Worm (Caenorhabditis elegans) whole organism, mixed stage, embryonic: ENCODE results near the gene str-180.

Experiments
- M03D4.4 ChIP-seq: sonication (generic microtip); optimal IDR thresholded peaks from 2 replicates; lab custom pipeline; 2017; ENCODE audit warnings: mild to moderate bottlenecking, missing genetic modification characterization, missing compliant biosample characterization
- bed-3 ChIP-seq: fragments of 200-800 bp; sonication (Bioruptor generic); optimal IDR thresholded peaks from 3 replicates; lab custom pipeline; 2018; ENCODE audit warnings: mild to moderate bottlenecking, missing genetic modification characterization, moderate library complexity, missing compliant biosample characterization
- blmp-1 ChIP-seq: fragments of 150-350 bp; optimal IDR thresholded peaks from 2 replicates; lab custom pipeline; 2014; ENCODE audit warnings: missing biosample characterization, missing genetic modification characterization
- ceh-39 ChIP-seq: fragments of 150-350 bp; optimal IDR thresholded peaks from 2 replicates; lab custom pipeline; 2014; ENCODE audit warnings: missing biosample characterization, missing genetic modification characterization
- ceh-43 ChIP-seq: fragments of 200-800 bp; sonication (Bioruptor generic); optimal IDR thresholded peaks from 2 replicates; lab custom pipeline; 2018; ENCODE audit warnings: mild to moderate bottlenecking, missing genetic modification characterization, moderate library complexity, missing compliant biosample characterization
- ceh-83 ChIP-seq: fragments of 200-800 bp; sonication (Bioruptor generic); optimal IDR thresholded peaks from 2 replicates; lab custom pipeline; 2018; ENCODE audit warnings: mild to moderate bottlenecking, missing genetic modification characterization, missing compliant biosample characterization
- ces-1 ChIP-seq: fragments of 150-350 bp; optimal IDR thresholded peaks from 2 replicates; lab custom pipeline; 2014; ENCODE audit warnings: missing biosample characterization, missing genetic modification reagents, missing genetic modification characterization
- cnd-1 ChIP-seq: fragments of 200-800 bp; sonication (Bioruptor generic); optimal IDR thresholded peaks from 2 replicates; lab custom pipeline; 2018; ENCODE audit warnings: mild to moderate bottlenecking, missing genetic modification characterization, missing compliant biosample characterization
- drap-1 ChIP-seq: fragments of 200-800 bp; sonication (Bioruptor generic); optimal IDR thresholded peaks from 3 replicates; lab custom pipeline; 2018; ENCODE audit warnings: mild to moderate bottlenecking, missing genetic modification characterization, missing compliant biosample characterization
- elt-3 ChIP-seq: fragments of 150-350 bp; optimal IDR thresholded peaks from 2 replicates; lab custom pipeline; 2014; ENCODE audit warnings: missing biosample characterization, missing genetic modification characterization
- flh-1 ChIP-seq: fragments of 200-800 bp; sonication (Bioruptor generic); optimal IDR thresholded peaks from 2 replicates; lab custom pipeline; 2018; ENCODE audit warnings: mild to moderate bottlenecking, missing genetic modification characterization, moderate library complexity, missing compliant biosample characterization
- ham-2 ChIP-seq: fragments of 200-800 bp; sonication (Bioruptor generic); optimal IDR thresholded peaks from 2 replicates; lab custom pipeline; 2018; ENCODE audit warnings: mild to moderate bottlenecking, missing genetic modification characterization, missing compliant biosample characterization
- hlh-1 ChIP-seq: fragments of 150-350 bp; optimal IDR thresholded peaks from 2 replicates; lab custom pipeline; 2014; ENCODE audit warnings: missing biosample characterization, missing genetic modification reagents, missing genetic modification characterization
- lin-13 ChIP-seq: fragments of 150-350 bp; optimal IDR thresholded peaks from 2 replicates; lab custom pipeline; 2014; ENCODE audit warnings: missing biosample characterization, missing genetic modification characterization
- lin-32 ChIP-seq: fragments of 200-800 bp; sonication (Bioruptor generic); optimal IDR thresholded peaks from 2 replicates; lab custom pipeline; 2018; ENCODE audit warnings: mild to moderate bottlenecking, missing genetic modification characterization, missing compliant biosample characterization
- mab-5 ChIP-seq: fragments of 150-350 bp; optimal IDR thresholded peaks from 2 replicates; lab custom pipeline; 2014; ENCODE audit warnings: missing biosample characterization, missing genetic modification characterization
- mls-2 ChIP-seq: sonication (generic microtip); optimal IDR thresholded peaks from 2 replicates; lab custom pipeline; 2016; ENCODE audit warnings: mild to moderate bottlenecking, missing genetic modification characterization, moderate library complexity, missing compliant biosample characterization
- nhr-12 ChIP-seq: fragments of 150-350 bp; optimal IDR thresholded peaks from 2 replicates; lab custom pipeline; 2014; ENCODE audit warnings: missing biosample characterization, missing genetic modification characterization
- nhr-2 ChIP-seq: fragments of 150-350 bp; optimal IDR thresholded peaks from 2 replicates; lab custom pipeline; 2014; ENCODE audit warnings: missing biosample characterization, missing genetic modification characterization
- nhr-237 ChIP-seq: fragments of 150-350 bp; optimal IDR thresholded peaks from 2 replicates; lab custom pipeline; 2014; ENCODE audit warnings: missing biosample characterization, missing genetic modification characterization
- nhr-76 ChIP-seq: sonication (generic microtip); optimal IDR thresholded peaks from 2 replicates; lab custom pipeline; 2017; ENCODE audit warnings: missing biosample characterization, missing genetic modification characterization
- pha-4 ChIP-seq: fragments of 150-350 bp; optimal IDR thresholded peaks from 2 replicates; lab custom pipeline; 2018; ENCODE audit warnings: missing biosample characterization, missing genetic modification reagents, missing genetic modification characterization
- sem-2 ChIP-seq: fragments of 200-800 bp; sonication (Bioruptor generic); optimal IDR thresholded peaks from 2 replicates; lab custom pipeline; 2018; ENCODE audit warnings: mild to moderate bottlenecking, missing genetic modification characterization, missing compliant biosample characterization
- snpc-4 ChIP-seq: fragments of 150-350 bp; optimal IDR thresholded peaks from 2 replicates; lab custom pipeline; 2014; ENCODE audit warnings: missing biosample characterization, missing genetic modification characterization
- sptf-1 ChIP-seq: sonication (generic microtip); optimal IDR thresholded peaks from 2 replicates; lab custom pipeline; 2017; ENCODE audit warnings: mild to moderate bottlenecking, missing genetic modification characterization, moderate library complexity, missing compliant biosample characterization
- tbx-8 ChIP-seq: fragments of 200-800 bp; sonication (Bioruptor generic); optimal IDR thresholded peaks from 2 replicates; lab custom pipeline; 2018; ENCODE audit warnings: mild to moderate bottlenecking, missing genetic modification characterization, moderate library complexity, missing compliant biosample characterization
- unc-120 ChIP-seq: sonication (generic microtip); optimal IDR thresholded peaks from 2 replicates; lab custom pipeline; 2017; ENCODE audit warnings: missing genetic modification characterization, missing compliant biosample characterization; ENCODE audit not compliant: poor library complexity, severe bottlenecking
- unc-62 ChIP-seq: fragments of 150-350 bp; optimal IDR thresholded peaks from 2 replicates; lab custom pipeline; 2014; ENCODE audit warnings: missing biosample characterization, missing genetic modification reagents, missing genetic modification characterization
- zip-8 ChIP-seq: fragments of 150-350 bp; optimal IDR thresholded peaks from 2 replicates; lab custom pipeline; 2014; ENCODE audit warnings: missing biosample characterization, missing genetic modification characterization
- ztf-11 ChIP-seq: fragments of 150-350 bp; optimal IDR thresholded peaks from 2 replicates; lab custom pipeline; 2014; ENCODE audit warnings: missing biosample characterization, missing genetic modification characterization

The str-180 gene

DNA sequence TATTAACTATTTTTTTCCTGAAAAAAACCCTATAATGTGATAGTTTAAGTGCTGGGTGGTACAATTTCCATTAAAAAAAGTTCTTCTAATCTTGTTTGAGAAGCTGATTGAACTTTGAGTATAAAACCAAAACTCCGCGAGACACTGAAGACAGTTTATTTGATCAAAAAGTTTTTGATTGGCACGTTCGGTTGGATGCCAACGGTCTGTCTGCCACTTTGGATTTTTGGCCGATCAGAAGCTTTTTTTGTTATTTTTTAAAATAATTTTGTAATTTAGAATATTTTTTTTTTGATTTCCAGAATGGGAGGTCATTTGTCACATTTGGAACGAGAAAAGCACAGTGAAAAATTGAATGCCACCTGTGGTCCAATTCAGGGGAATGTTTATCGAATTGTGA, 879 bp upstream of the str-180 start, which contains the start of gene cest-28:
Gene cest-28 (plus strand): TSS at position 301 of the 400 bp plus-strand sequence.
- no peak for TF ChIP-seq lin-32 (GFP tag; lab: Kevin White, UChicago)
- no peak for TF ChIP-seq sem-2 (GFP tag; lab: Kevin White, UChicago)
- no peak for TF ChIP-seq nhr-76
- no peak for TF ChIP-seq nhr-2 (tag; lab: Kevin White, UChicago)
- no peak for TF ChIP-seq bed-3 (GFP tag; lab: Kevin White, UChicago)

DNA sequence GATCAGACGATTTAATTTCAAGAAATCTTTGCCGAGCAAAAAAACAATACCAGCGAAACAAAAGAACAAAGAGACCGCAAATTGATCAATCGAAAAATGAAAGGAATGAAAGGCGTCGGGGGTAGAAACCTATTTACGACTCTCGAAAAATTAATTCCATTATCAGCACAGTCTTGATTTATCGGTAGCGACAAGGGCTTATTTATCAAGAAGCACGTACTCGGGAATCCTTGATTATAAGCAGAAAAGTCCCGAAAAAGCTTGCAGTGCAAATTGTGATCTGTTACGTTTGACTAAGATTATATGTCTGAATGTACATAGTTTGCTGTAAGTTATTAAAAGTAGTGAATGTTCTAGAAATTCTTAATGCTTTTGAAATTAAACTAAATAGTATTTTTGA, 2.1 kb downstream of the str-180 start:
- TF ChIP-seq ham-2 (GFP tag; lab: Kevin White, UChicago), result no peak
- no peak for TF ChIP-seq M03D4.4
- TF ChIP-seq sptf-1, result no peak
- no peak for TF ChIP-seq nhr-76
- no peak for TF ChIP-seq flh-1 (GFP tag; lab: Kevin White, UChicago)
- TF ChIP-seq lin-32 (GFP tag; lab: Kevin White, UChicago), result no peak
- TF ChIP-seq ceh-43 (GFP tag; lab: Kevin White, UChicago), result no peak
- TF ChIP-seq nhr-2 (tag; lab: Kevin White, UChicago), result no peak
- TF ChIP-seq unc-62 (GFP tag; lab: Kevin White, UChicago), result no peak
- no peak for TF ChIP-seq drap-1 (GFP tag; lab: Kevin White, UChicago)
- TF ChIP-seq cnd-1 (tag; lab: Kevin White, UChicago), result no peak
- TF ChIP-seq elt-3 (tag; lab: Kevin White, UChicago), result no peak

DNA sequence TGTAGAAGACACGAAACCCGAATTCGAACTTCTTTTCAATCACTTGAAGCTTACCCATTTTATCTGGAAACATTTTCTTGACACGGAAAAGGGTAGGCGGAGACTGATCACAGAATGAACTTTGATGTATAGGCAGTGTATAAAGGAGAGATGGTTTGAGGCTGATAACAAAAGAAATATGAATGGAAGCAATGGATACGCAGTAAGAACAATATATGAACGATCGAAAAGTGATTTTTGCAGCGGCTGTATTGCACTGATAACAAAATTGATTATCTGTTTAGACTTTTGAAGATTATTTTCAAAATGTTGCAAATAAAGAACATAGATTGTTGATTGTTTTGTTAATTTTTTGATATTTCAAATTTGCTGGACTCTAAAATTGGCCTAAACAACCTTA, 2.9 kb downstream of the str-180 start, which contains the start of gene pmp-5:
Gene pmp-5 (minus strand): TSS at position 63 of the 400 bp plus-strand sequence.
- no peak for TF ChIP-seq nhr-237 (tag; lab: Kevin White, UChicago)
- TF ChIP-seq ham-2 (GFP tag; lab: Kevin White, UChicago), result no peak
- TF ChIP-seq M03D4.4, result no peak
- no peak for TF ChIP-seq ztf-11 (tag; lab: Kevin White, UChicago)
- TF ChIP-seq ceh-39 (tag; lab: Kevin White, UChicago), result no peak
- TF ChIP-seq elt-3 (tag; lab: Kevin White, UChicago), result no peak
- TF ChIP-seq snpc-4, result no peak
- TF ChIP-seq lin-13, result no peak
- no peak for TF ChIP-seq unc-120
- no peak for TF ChIP-seq ces-1 (GFP tag; lab: Kevin White, UChicago)
- no peak for TF ChIP-seq ceh-83 (GFP tag; lab: Kevin White, UChicago)
- TF ChIP-seq tbx-8 (GFP tag; lab: Kevin White, UChicago), result no peak
- TF ChIP-seq sptf-1, result no peak
- no peak for TF ChIP-seq nhr-2 (tag; lab: Kevin White, UChicago)
- no peak for TF ChIP-seq hlh-1 (tag; lab: Kevin White, UChicago)
- no peak for TF ChIP-seq nhr-12
- no peak for TF ChIP-seq cnd-1 (tag; lab: Kevin White, UChicago)

DNA sequence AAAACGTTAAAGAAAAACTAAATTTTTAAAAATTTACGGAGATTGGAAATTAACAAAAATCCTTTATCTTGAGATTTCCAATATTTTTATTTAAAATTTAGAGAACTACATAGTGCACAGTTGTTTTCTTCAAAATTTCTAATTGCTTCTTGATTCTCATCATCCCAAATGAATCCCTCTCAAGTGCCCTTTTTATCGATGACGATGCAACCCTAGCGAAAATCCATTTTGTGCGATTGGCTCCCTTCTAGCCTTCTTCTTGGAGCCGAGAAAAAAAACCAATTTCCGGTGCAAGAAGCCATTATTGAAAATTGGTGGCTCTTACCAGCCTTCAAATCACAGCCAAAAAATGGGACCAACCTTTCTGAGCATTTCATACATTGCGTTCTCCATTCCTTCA, 6.1 kb downstream of the str-180 start:
- TF ChIP-seq flh-1 (GFP tag; lab: Kevin White, UChicago) (no peak), M03D4.4 (no peak), bed-3 (GFP tag; lab: Kevin White, UChicago) (no peak), ces-1 (GFP tag; lab: Kevin White, UChicago) (no peak), pha-4 (tag; lab: Kevin White, UChicago) (no peak), nhr-2 (tag; lab: Kevin White, UChicago) (no peak), tbx-8 (GFP tag; lab: Kevin White, UChicago) (no peak), nhr-12 (no peak), mls-2 (tag; lab: Kevin White, UChicago) (no peak), ceh-39 (tag; lab: Kevin White, UChicago) (no peak), mab-5 (tag; lab: Kevin White, UChicago) (no peak), lin-13 (no peak), cnd-1 (tag; lab: Kevin White, UChicago) (no peak), nhr-76 (no peak), drap-1 (GFP tag; lab: Kevin White, UChicago) (no peak), hlh-1 (tag; lab: Kevin White, UChicago) (no peak)
- TF ChIP-seq, all 35 proteins: peak for 0

DNA sequence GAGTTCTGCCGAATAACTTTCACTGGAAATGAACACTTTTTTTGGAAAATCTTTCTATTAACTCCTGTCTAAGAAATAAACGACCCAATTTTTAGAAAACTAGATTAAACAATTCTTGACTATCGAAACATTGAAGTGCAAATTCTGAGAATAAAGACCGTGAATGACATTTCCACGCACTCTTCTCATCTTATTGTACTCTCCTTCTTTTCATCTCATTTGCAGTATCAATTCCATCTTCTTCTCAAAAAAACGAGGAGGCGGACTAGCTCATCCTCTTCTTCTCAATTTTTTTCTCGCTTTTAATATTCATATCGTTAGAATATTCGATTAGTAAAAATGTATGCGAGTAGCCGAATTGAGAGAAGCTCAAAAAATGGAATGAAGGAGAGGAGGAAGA, 7.0 kb downstream of the str-180 start:
- TF ChIP-seq blmp-1 (tag; lab: Kevin White, UChicago) (no peak), zip-8 (tag; lab: Kevin White, UChicago) (no peak), unc-62 (GFP tag; lab: Kevin White, UChicago) (no peak), mab-5 (tag; lab: Kevin White, UChicago) (no peak), ces-1 (GFP tag; lab: Kevin White, UChicago) (peak; percentile 25), cnd-1 (tag; lab: Kevin White, UChicago) (no peak), tbx-8 (GFP tag; lab: Kevin White, UChicago) (no peak), ceh-83 (GFP tag; lab: Kevin White, UChicago) (no peak), nhr-237 (tag; lab: Kevin White, UChicago) (no peak)
